Fruit fly (Drosophila melanogaster) whole organism, embryonic: ENCODE measurements around the gene mRpL30.
A peak's percentile ranks its signal among the peaks of the same experiment; 100 is the strongest.

Experiments used
- Atf-2 ChIP-seq: fragments of 200-800 bp; sonication (Bioruptor generic); optimal IDR thresholded peaks from 2 replicates; lab custom pipeline; 2016; ENCODE audit warnings: missing biosample characterization, missing genetic modification characterization
- CG12391 ChIP-seq: fragments of 200-800 bp; sonication (Bioruptor generic); optimal IDR thresholded peaks from 3 replicates; lab custom pipeline; 2018; ENCODE audit warnings: missing biosample characterization, mild to moderate bottlenecking, missing genetic modification characterization, moderate library complexity
- CG13775 ChIP-seq: fragments of 200-800 bp; sonication (Bioruptor generic); optimal IDR thresholded peaks from 3 replicates; lab custom pipeline; 2017; ENCODE audit warnings: missing biosample characterization, mild to moderate bottlenecking, missing genetic modification characterization
- CG14441 ChIP-seq: fragments of 200-800 bp; sonication (Bioruptor generic); IDR thresholded peaks from 2 replicates; pipeline ENCODE4 v1.3.6; 2022; ENCODE audit warnings: missing biosample characterization, missing genetic modification characterization
- CG14965 ChIP-seq: fragments of 200-800 bp; sonication (Bioruptor generic); optimal IDR thresholded peaks from 2 replicates; lab custom pipeline; 2016; ENCODE audit warnings: missing biosample characterization, missing genetic modification characterization, borderline replicate concordance
- CG15011 ChIP-seq: fragments of 200-800 bp; sonication (Bioruptor generic); optimal IDR thresholded peaks from 3 replicates; lab custom pipeline; 2018; ENCODE audit warnings: missing biosample characterization, mild to moderate bottlenecking, missing genetic modification characterization
- CG15696 ChIP-seq: fragments of 200-800 bp; sonication (Bioruptor generic); optimal IDR thresholded peaks from 2 replicates; lab custom pipeline; 2019; ENCODE audit warnings: missing biosample characterization, mild to moderate bottlenecking, missing genetic modification characterization, moderate library complexity
- CG1647 ChIP-seq: fragments of 200-800 bp; sonication (Bioruptor generic); optimal IDR thresholded peaks from 3 replicates; lab custom pipeline; 2016; ENCODE audit warnings: missing biosample characterization, missing genetic modification characterization
- CG17359 ChIP-seq: fragments of 200-800 bp; sonication (Bioruptor generic); optimal IDR thresholded peaks from 3 replicates; lab custom pipeline; 2018; ENCODE audit warnings: missing biosample characterization, mild to moderate bottlenecking, missing genetic modification characterization, moderate library complexity
- CG17361 ChIP-seq: fragments of 200-800 bp; sonication (Bioruptor generic); IDR thresholded peaks from 3 replicates; pipeline ENCODE4 v1.3.6; 2022; ENCODE audit warnings: missing biosample characterization, missing genetic modification characterization
- CG18011 ChIP-seq: fragments of 200-800 bp; sonication (Bioruptor generic); optimal IDR thresholded peaks from 2 replicates; lab custom pipeline; 2017; ENCODE audit warnings: missing biosample characterization, missing genetic modification characterization, mild to moderate bottlenecking, moderate library complexity, missing genotype
- CG18262 ChIP-seq: fragments of 200-800 bp; optimal IDR thresholded peaks from 3 replicates; lab custom pipeline; 2019; ENCODE audit warnings: missing biosample characterization, mild to moderate bottlenecking, missing genetic modification characterization, moderate library complexity
- CG2116 ChIP-seq: fragments of 200-800 bp; sonication (Bioruptor generic); optimal IDR thresholded peaks from 3 replicates; lab custom pipeline; 2018; ENCODE audit warnings: missing biosample characterization, mild to moderate bottlenecking, missing genetic modification characterization
- CG2129 ChIP-seq: fragments of 200-800 bp; sonication (Bioruptor generic); IDR thresholded peaks from 2 replicates; pipeline ENCODE4 v1.3.6; 2022; ENCODE audit warnings: missing biosample characterization, missing genetic modification characterization; ENCODE audit not compliant: partially characterized antibody
- CG2875 ChIP-seq: fragments of 200-800 bp; sonication (Bioruptor generic); optimal IDR thresholded peaks from 2 replicates; lab custom pipeline; 2017; ENCODE audit warnings: missing biosample characterization, mild to moderate bottlenecking, missing genetic modification characterization, missing genetic modification reagents
- CG3281 ChIP-seq: fragments of 200-800 bp; sonication (Bioruptor generic); optimal IDR thresholded peaks from 3 replicates; lab custom pipeline; 2017; ENCODE audit warnings: missing biosample characterization, mild to moderate bottlenecking, missing genetic modification characterization
- CG34376 ChIP-seq: fragments of 200-800 bp; sonication (Bioruptor generic); optimal IDR thresholded peaks from 2 replicates; lab custom pipeline; 2018; ENCODE audit warnings: missing biosample characterization, mild to moderate bottlenecking, missing genetic modification characterization
- CG3995 ChIP-seq: fragments of 200-800 bp; sonication (Bioruptor generic); optimal IDR thresholded peaks from 3 replicates; lab custom pipeline; 2016; ENCODE audit warnings: missing biosample characterization, missing genetic modification characterization
- CG42726 ChIP-seq: fragments of 200-800 bp; sonication (Bioruptor generic); IDR thresholded peaks from 2 replicates; pipeline ENCODE4 v1.3.6; 2022; ENCODE audit warnings: missing biosample characterization, missing genetic modification characterization; ENCODE audit not compliant: partially characterized antibody
- CG43689 ChIP-seq: fragments of 200-800 bp; sonication (Bioruptor generic); IDR thresholded peaks from 2 replicates; pipeline ENCODE4 v1.3.6; 2022; ENCODE audit warnings: missing biosample characterization, missing genetic modification characterization
- CG4854 ChIP-seq: fragments of 200-800 bp; sonication (Bioruptor generic); optimal IDR thresholded peaks from 2 replicates; lab custom pipeline; 2016; ENCODE audit warnings: missing biosample characterization, missing genetic modification characterization, inconsistent platforms
- CG5180 ChIP-seq: fragments of 200-800 bp; sonication (Bioruptor generic); optimal IDR thresholded peaks from 3 replicates; lab custom pipeline; 2017; ENCODE audit warnings: missing biosample characterization, missing genetic modification characterization, mild to moderate bottlenecking, moderate library complexity, missing genetic modification reagents
- CG5953 ChIP-seq: fragments of 200-800 bp; sonication (Bioruptor generic); IDR thresholded peaks from 2 replicates; pipeline ENCODE4 v1.3.6; 2022; ENCODE audit warnings: missing biosample characterization, missing genetic modification characterization
- CG6854 ChIP-seq: fragments of 200-800 bp; sonication (Bioruptor generic); optimal IDR thresholded peaks from 3 replicates; lab custom pipeline; 2017; ENCODE audit warnings: missing biosample characterization, mild to moderate bottlenecking, missing genetic modification characterization
- CG7987 ChIP-seq: fragments of 200-800 bp; sonication (Bioruptor generic); optimal IDR thresholded peaks from 2 replicates; lab custom pipeline; 2018; ENCODE audit warnings: missing biosample characterization, mild to moderate bottlenecking, missing genetic modification characterization, moderate library complexity
- HHEX ChIP-seq: fragments of 200-800 bp; sonication (Bioruptor generic); optimal IDR thresholded peaks from 3 replicates; lab custom pipeline; 2017; ENCODE audit warnings: missing biosample characterization, mild to moderate bottlenecking, missing genetic modification characterization, missing genetic modification reagents
- Jarid2 ChIP-seq: fragments of 200-800 bp; sonication (Bioruptor generic); optimal IDR thresholded peaks from 3 replicates; lab custom pipeline; 2017; ENCODE audit warnings: mild to moderate bottlenecking, missing biosample characterization, missing genetic modification reagents, missing genetic modification characterization
- Optix ChIP-seq: fragments of 200-800 bp; sonication (Bioruptor generic); IDR thresholded peaks from 3 replicates; pipeline ENCODE4 v1.3.6; 2022; ENCODE audit warnings: missing biosample characterization, missing genetic modification characterization
- Poxn ChIP-seq: fragments of 200-800 bp; sonication (Bioruptor generic); IDR thresholded peaks from 2 replicates; pipeline ENCODE4 v1.3.6; 2022; ENCODE audit warnings: missing biosample characterization, missing genetic modification characterization
- Spps ChIP-seq: fragments of 200-800 bp; sonication (Bioruptor generic); optimal IDR thresholded peaks from 2 replicates; lab custom pipeline; 2018; ENCODE audit warnings: missing biosample characterization, mild to moderate bottlenecking, missing genetic modification characterization
- Sry-β ChIP-seq: fragments of 200-800 bp; sonication (Bioruptor generic); optimal IDR thresholded peaks from 2 replicates; lab custom pipeline; 2018; ENCODE audit warnings: missing biosample characterization, mild to moderate bottlenecking, missing genetic modification characterization, moderate library complexity
- ab ChIP-seq: fragments of 200-800 bp; sonication (Bioruptor generic); optimal IDR thresholded peaks from 2 replicates; lab custom pipeline; 2016; ENCODE audit warnings: missing biosample characterization, missing genetic modification characterization
- aop ChIP-seq: fragments of 200-800 bp; sonication (Bioruptor generic); IDR thresholded peaks from 2 replicates; pipeline ENCODE4 v1.3.6; 2022; ENCODE audit warnings: missing biosample characterization, missing genetic modification characterization
- ash1 ChIP-seq: fragments of 200-800 bp; sonication (Bioruptor generic); optimal IDR thresholded peaks from 2 replicates; lab custom pipeline; 2018; ENCODE audit warnings: missing biosample characterization, mild to moderate bottlenecking, missing genetic modification characterization
- az2 ChIP-seq: fragments of 200-800 bp; sonication (Bioruptor generic); optimal IDR thresholded peaks from 3 replicates; lab custom pipeline; 2016; ENCODE audit warnings: missing biosample characterization, missing genetic modification characterization
- chif ChIP-seq, 2 experiments: fragments of 200-800 bp; sonication (Bioruptor generic); optimal IDR thresholded peaks; 3 replicates each; lab custom pipeline; 2016; ENCODE audit warnings: missing biosample characterization in 2 of 2, missing genetic modification characterization in 2 of 2
- chinmo ChIP-seq: fragments of 200-800 bp; sonication (Bioruptor generic); IDR thresholded peaks from 4 replicates; pipeline ENCODE4 v1.3.6; 2022; ENCODE audit warnings: missing biosample characterization, missing genetic modification characterization; ENCODE audit not compliant: partially characterized antibody
- cwo ChIP-seq: fragments of 200-800 bp; sonication (Bioruptor generic); optimal IDR thresholded peaks from 3 replicates; lab custom pipeline; 2017; ENCODE audit warnings: missing biosample characterization, missing genetic modification characterization, mild to moderate bottlenecking, moderate library complexity, missing genetic modification reagents
- fd96Cb ChIP-seq: fragments of 200-800 bp; sonication (Bioruptor generic); optimal IDR thresholded peaks from 2 replicates; lab custom pipeline; 2018; ENCODE audit warnings: missing biosample characterization, mild to moderate bottlenecking, missing genetic modification characterization, moderate library complexity
- gsb-n ChIP-seq: fragments of 200-800 bp; sonication (Bioruptor generic); optimal IDR thresholded peaks from 3 replicates; lab custom pipeline; 2018; ENCODE audit warnings: missing biosample characterization, mild to moderate bottlenecking, missing genetic modification characterization
- hth ChIP-seq: fragments of >200 bp; optimal IDR thresholded peaks from 2 replicates; lab custom pipeline; 2017; ENCODE audit warnings: inconsistent platforms
- jing ChIP-seq: fragments of 200-800 bp; sonication (Bioruptor generic); optimal IDR thresholded peaks from 2 replicates; lab custom pipeline; 2018; ENCODE audit warnings: missing biosample characterization, mild to moderate bottlenecking, missing genetic modification characterization
- mld ChIP-seq: fragments of 200-800 bp; sonication (Bioruptor generic); IDR thresholded peaks from 3 replicates; pipeline ENCODE4 v1.3.6; 2022; ENCODE audit warnings: missing biosample characterization, missing genetic modification characterization; ENCODE audit not compliant: partially characterized antibody
- oc ChIP-seq: fragments of 200-800 bp; sonication (Bioruptor generic); optimal IDR thresholded peaks from 2 replicates; lab custom pipeline; 2018; ENCODE audit warnings: missing biosample characterization, mild to moderate bottlenecking, missing genetic modification characterization, moderate library complexity
- otp ChIP-seq: fragments of 200-800 bp; sonication (Bioruptor generic); IDR thresholded peaks from 3 replicates; pipeline ENCODE4, ENCODE4 v1.3.6; 2022; ENCODE audit warnings: missing biosample characterization, missing genetic modification characterization
- pho ChIP-seq: fragments of 200-800 bp; sonication (Bioruptor generic); optimal IDR thresholded peaks from 2 replicates; lab custom pipeline; 2016; ENCODE audit warnings: missing biosample characterization, missing genetic modification characterization
- pum ChIP-seq: fragments of 200-800 bp; sonication (Bioruptor generic); optimal IDR thresholded peaks from 2 replicates; lab custom pipeline; 2016; ENCODE audit warnings: missing biosample characterization, missing genetic modification characterization
- row ChIP-seq: fragments of 200-800 bp; sonication (Bioruptor generic); IDR thresholded peaks from 3 replicates; pipeline ENCODE4 v1.3.6; 2022; ENCODE audit warnings: missing biosample characterization, missing genetic modification characterization
- salm ChIP-seq: fragments of 200-800 bp; sonication (Bioruptor generic); optimal IDR thresholded peaks from 2 replicates; lab custom pipeline; 2018; ENCODE audit warnings: missing biosample characterization, mild to moderate bottlenecking, missing genetic modification characterization
- trem ChIP-seq: fragments of 200-800 bp; optimal IDR thresholded peaks from 3 replicates; lab custom pipeline; 2019; ENCODE audit warnings: missing biosample characterization, mild to moderate bottlenecking, missing genetic modification characterization, moderate library complexity
- yki ChIP-seq: fragments of >200 bp; optimal IDR thresholded peaks from 3 replicates; lab custom pipeline; 2018

Gene mRpL30

dm6 chrX:4687778-4688399 is 40.2 kb downstream of the mRpL30 start, which contains the start of gene ctp (continued):
- TF ChIP-seq salm (tag; lab: Kevin White, UChicago) (no peak), pum (GFP tag; lab: Kevin White, UChicago) (peak; percentile 1), CG43689 (no peak), CG18011 (GFP tag; lab: Kevin White, UChicago) (peak; percentile 23), CG34376 (peak; percentile 78), chinmo (GFP tag; lab: Robert Waterston, UW) (peak; percentile 77; the same call in 3 of the 4 replicates), yki (lab: Kevin White, UChicago) (no peak), gsb-n (tag; lab: Kevin White, UChicago) (no peak), CG2875 (GFP tag; lab: Kevin White, UChicago) (no peak), CG1647 (GFP tag; lab: Kevin White, UChicago) (no peak), Sry-β (GFP tag; lab: Kevin White, UChicago) (peak; percentile 94), CG17361 (GFP tag; lab: Robert Waterston, UW) (peak; percentile 27; the same call in 1 of the 3 replicates), ash1 (peak; percentile 12), CG12391 (tag; lab: Kevin White, UChicago) (peak; percentile 54), CG3995 (peak; percentile 68), CG15011 (GFP tag; lab: Kevin White, UChicago) (no peak), mld (GFP tag; lab: Robert Waterston, UW) (peak; percentile 61; the same call in 1 of the 3 replicates), jing (GFP tag; lab: Kevin White, UChicago) (no peak), Jarid2 (GFP tag; lab: Kevin White, UChicago) (peak; percentile 97), hth (lab: Kevin White, UChicago) (no peak), ab (GFP tag; lab: Kevin White, UChicago) (no peak), CG14965 (GFP tag; lab: Kevin White, UChicago) (no peak), CG18262 (peak; percentile 30), CG42726 (peak; percentile 64; the same call in 1 of the 2 replicates), pho (peak; percentile 55), CG14441 (GFP tag; lab: Robert Waterston, UW) (no peak; the same call in 1 of the 2 replicates), az2 (GFP tag; lab: Kevin White, UChicago) (peak; percentile 25), aop (GFP tag; lab: Robert Waterston, UW) (no peak), Atf-2 (GFP tag; lab: Kevin White, UChicago) (peak; percentile 3), CG2116 (GFP tag; lab: Kevin White, UChicago) (peak; percentile 95), CG3281 (GFP tag; lab: Kevin White, UChicago) (peak; percentile 31), oc (tag; lab: Kevin White, UChicago) (peak; percentile 27), CG5180 (peak; percentile 6), CG17359 (peak; percentile 32), chif (GFP tag; optimal IDR thresholded peaks at IDR 0.05; lab: Kevin White, UChicago) (peak; percentile 21 to 39), row (peak; percentile 87), Poxn (GFP tag; lab: Robert Waterston, UW) (no peak)

DNA sequence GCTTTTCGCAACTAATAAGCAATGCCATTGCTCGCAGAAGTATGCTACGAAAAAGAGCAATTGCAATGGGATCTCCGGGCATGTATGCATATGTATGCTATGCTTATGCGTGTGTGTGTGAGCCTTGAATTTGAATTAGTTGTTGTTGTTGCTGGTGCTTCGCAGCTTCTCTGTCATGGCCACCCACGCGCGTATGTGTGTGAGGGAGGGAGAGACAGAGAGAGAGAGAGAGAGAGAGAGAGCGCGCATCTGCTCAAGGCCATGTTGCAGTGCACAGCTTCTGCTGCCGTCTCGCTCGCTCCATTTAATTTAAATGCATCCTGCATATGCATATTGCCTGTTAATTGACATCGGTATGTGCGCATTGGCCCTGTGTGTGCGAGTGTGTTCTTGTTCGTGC is 43.1 kb downstream of the mRpL30 start:
- TF ChIP-seq CG5953 (GFP tag; lab: Robert Waterston, UW) (no peak), CG7987 (GFP tag; lab: Kevin White, UChicago) (no peak), CG4854 (no peak), trem (no peak), fd96Cb (no peak), mld (GFP tag; lab: Robert Waterston, UW) (no peak), HHEX (GFP tag; lab: Kevin White, UChicago) (no peak), CG13775 (GFP tag; lab: Kevin White, UChicago) (no peak), CG15696 (tag; lab: Kevin White, UChicago) (no peak), Optix (GFP tag; lab: Robert Waterston, UW) (no peak), Spps (tag; lab: Kevin White, UChicago) (no peak), CG2129 (GFP tag; lab: Robert Waterston, UW) (no peak), cwo (GFP tag; lab: Kevin White, UChicago) (no peak), CG6854 (no peak), otp (GFP tag; lab: Robert Waterston, UW) (no peak)
